Worm (Caenorhabditis elegans) whole organism, young adult: ENCODE data around the gene ZK353.4.

Experiments
- Y95B8A.8 ChIP-seq: fragments of 200-800 bp; sonication (Bioruptor generic); IDR thresholded peaks from 2 replicates; pipeline ENCODE4 v1.3.6; 2022; ENCODE audit warnings: missing genetic modification reagents, missing genetic modification characterization, missing compliant biosample characterization
- ceh-91 ChIP-seq: fragments of 200-800 bp; sonication (Bioruptor generic); IDR thresholded peaks from 2 replicates; pipeline ENCODE4 v1.3.6; 2022; ENCODE audit warnings: missing genetic modification reagents, missing genetic modification characterization, missing compliant biosample characterization
- lin-26 ChIP-seq: fragments of 200-800 bp; sonication (Bioruptor generic); IDR thresholded peaks from 2 replicates; pipeline ENCODE4 v1.3.6; 2022; ENCODE audit warnings: missing genetic modification reagents, missing genetic modification characterization, missing compliant biosample characterization
- unc-62 ChIP-seq: fragments of 150-350 bp; optimal IDR thresholded peaks from 2 replicates; lab custom pipeline; 2014; ENCODE audit warnings: missing biosample characterization, missing genetic modification reagents, missing genetic modification characterization

DNA sequence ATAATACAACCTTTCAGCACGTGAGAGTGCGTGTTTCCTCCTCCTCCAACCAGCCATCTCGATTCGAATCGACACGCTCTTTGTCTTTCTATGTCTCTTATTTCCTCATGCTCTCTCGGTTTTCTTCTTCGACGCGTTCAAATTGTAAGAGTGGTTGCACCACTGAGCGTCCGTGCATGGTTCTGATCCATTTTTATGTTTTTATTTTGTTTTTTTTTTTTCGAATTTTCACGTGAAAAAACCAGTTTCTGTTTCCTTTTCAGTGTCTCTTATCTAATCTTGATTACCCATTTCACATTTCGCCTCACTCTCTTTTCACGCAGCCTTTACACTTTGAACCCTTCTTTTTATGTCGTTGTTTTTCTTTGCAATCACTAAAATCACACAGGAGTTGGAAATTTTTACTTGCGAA lies 18.6 kb downstream of the ZK353.4 start:
- TF ChIP-seq unc-62 (GFP tag; lab: Kevin White, UChicago) (no peak), lin-26 (GFP tag; lab: Robert Waterston, UW) (no peak), ceh-91 (GFP tag; lab: Robert Waterston, UW) (no peak), Y95B8A.8 (GFP tag; lab: Robert Waterston, UW) (no peak)
